Fruit fly (Drosophila melanogaster) S2 (cell line): ENCODE results near the gene Rai1.

Experiments
- CG8478 ChIP-seq: fragments of >200 bp; optimal IDR thresholded peaks from 2 replicates; lab custom pipeline; 2018
- CTCF ChIP-seq, 2 experiments: fragments of >200 bp; optimal IDR thresholded peaks; 2 replicates each; lab custom pipeline; 2018

DNA sequence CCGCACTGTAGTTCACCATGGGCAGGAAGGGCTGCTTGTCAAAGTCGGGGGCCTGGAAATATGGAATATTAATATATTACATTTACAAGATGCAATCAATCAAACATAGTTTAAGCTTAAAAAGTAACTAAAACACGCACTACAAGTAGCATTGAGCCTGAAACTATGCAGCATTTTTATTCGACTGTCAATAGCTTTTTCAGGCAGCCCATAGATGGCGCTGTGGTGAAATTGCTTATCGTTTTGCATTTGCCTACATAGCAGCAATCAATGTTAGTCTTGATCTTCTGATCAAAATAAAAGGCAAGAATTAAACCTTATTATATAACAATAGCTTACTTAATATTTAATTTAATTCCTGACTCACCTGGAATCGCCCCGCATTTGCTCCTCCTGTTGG, 43.4 kb upstream of the Rai1 start:
- TF ChIP-seq CG8478 (lab: Kevin White, UChicago), result no peak
- TF ChIP-seq CTCF (optimal IDR thresholded peaks at IDR 0.05; lab: Kevin White, UChicago), result peak; percentile 87 to 88
